Worm (Caenorhabditis elegans) whole organism, young adult: ENCODE data around the gene srg-64.

ENCODE experiments used
- F49E8.2 ChIP-seq: sonication (generic microtip); optimal IDR thresholded peaks from 3 replicates; lab custom pipeline; 2017; ENCODE audit warnings: missing genetic modification characterization, mild to moderate bottlenecking, missing compliant biosample characterization, antibody characterized with exemption, moderate library complexity; ENCODE audit not compliant: insufficient read depth
- madf-8 ChIP-seq: fragments of 200-800 bp; sonication (Bioruptor generic); conservative IDR thresholded peaks from 2 replicates; pipeline ENCODE4 v1.3.6; 2022; ENCODE audit warnings: missing genetic modification reagents, missing genetic modification characterization, missing compliant biosample characterization

ce11 chrX:15740526-15740925 is at the start of gene srg-64:
- TF ChIP-seq madf-8 (GFP tag; lab: Robert Waterston, UW) (no peak), F49E8.2 (no peak)
